Fruit fly (Drosophila melanogaster): ENCODE data around the gene ara.

- TF ChIP-seq psq (optimal IDR thresholded peaks at IDR 0.05) (no peak), Sin3A (optimal IDR thresholded peaks at IDR 0.05) (no peak), insv (optimal IDR thresholded peaks at IDR 0.05) (no peak)
Measured at dm6 chr3L:12616400-12616799, 35.9 kb downstream of the ara start.
